Fruit fly (Drosophila melanogaster): ENCODE data around the gene CG31643.

Gene CG31643

dm6 chr2L:6037830-6038229 is at the start of gene CG31643, which contains the start of gene CG9117 (continued):
- TF ChIP-seq CG17361 (GFP tag; IDR thresholded peaks at IDR 0.05) (no peak), tx (GFP tag; optimal IDR thresholded peaks at IDR 0.05) (peak; percentile 58), gem (tag; optimal IDR thresholded peaks at IDR 0.05) (no peak), CG13287 (GFP tag; IDR thresholded peaks at IDR 0.05; ENCODE audit: partially characterized antibody) (peak; percentile 62), CG17568 (GFP tag; optimal IDR thresholded peaks at IDR 0.05) (no peak), CG13424 (tag; optimal IDR thresholded peaks at IDR 0.05) (peak; percentile 69), CG11560 (tag; IDR thresholded peaks at IDR 0.05) (no peak), Poxn (GFP tag; IDR thresholded peaks at IDR 0.05) (no peak), CG17829 (tag; optimal IDR thresholded peaks at IDR 0.05) (peak; percentile 20), mirr (GFP tag; optimal IDR thresholded peaks at IDR 0.05) (peak; percentile 48), oc (tag; optimal IDR thresholded peaks at IDR 0.05) (peak; percentile 41), gcm (GFP tag; optimal IDR thresholded peaks at IDR 0.05) (no peak), CG8944 (GFP tag; optimal IDR thresholded peaks at IDR 0.05) (peak; percentile 54), MESR4 (GFP tag; optimal IDR thresholded peaks at IDR 0.05) (no peak), CG9437 (GFP tag; optimal IDR thresholded peaks at IDR 0.05) (peak; percentile 34), vnd (GFP tag; IDR thresholded peaks at IDR 0.05; ENCODE audit: partially characterized antibody) (no peak), CG16863 (GFP tag; optimal IDR thresholded peaks at IDR 0.05) (peak; percentile 49), psq (GFP tag; optimal IDR thresholded peaks at IDR 0.05) (no peak), stc (GFP tag; IDR thresholded peaks at IDR 0.05) (peak; percentile 21; the same call in 1 of the 2 replicates), CG30403 (GFP tag; optimal IDR thresholded peaks at IDR 0.05) (peak; percentile 70), sima (GFP tag; optimal IDR thresholded peaks at IDR 0.05) (no peak), CG7839 (tag; optimal IDR thresholded peaks at IDR 0.05) (no peak), z (GFP tag; IDR thresholded peaks at IDR 0.05) (no peak), CG10274 (GFP tag; optimal IDR thresholded peaks at IDR 0.05) (no peak), CG15479 (GFP tag; optimal IDR thresholded peaks at IDR 0.05) (no peak), sd (tag; optimal IDR thresholded peaks at IDR 0.05) (no peak), disco-r (GFP tag; optimal IDR thresholded peaks at IDR 0.05) (no peak), Xbp1 (GFP tag; optimal IDR thresholded peaks at IDR 0.05) (peak; percentile 68), CG12155 (GFP tag; optimal IDR thresholded peaks at IDR 0.05) (peak; percentile 71), sr (GFP tag; IDR thresholded peaks at IDR 0.05) (no peak), CG3838 (GFP tag; optimal IDR thresholded peaks at IDR 0.05) (no peak), CG17802 (tag; optimal IDR thresholded peaks at IDR 0.05) (no peak), CG12236 (GFP tag; optimal IDR thresholded peaks at IDR 0.05) (peak; percentile 37), da (GFP tag; optimal IDR thresholded peaks at IDR 0.05) (no peak), slbo (GFP tag; IDR thresholded peaks at IDR 0.05) (no peak; the same call in 1 of the 2 replicates), CG6654 (GFP tag; optimal IDR thresholded peaks at IDR 0.05) (no peak), E2f2 (GFP tag; IDR thresholded peaks at IDR 0.05) (peak; percentile 28), CG31365 (tag; optimal IDR thresholded peaks at IDR 0.05) (no peak), fru (optimal IDR thresholded peaks at IDR 0.05) (no peak), grau (tag; optimal IDR thresholded peaks at IDR 0.05) (peak; percentile 56), CG2129 (GFP tag; IDR thresholded peaks at IDR 0.05; ENCODE audit: partially characterized antibody) (no peak), CG6854 (GFP tag; optimal IDR thresholded peaks at IDR 0.05) (no peak), Kr (GFP tag; optimal IDR thresholded peaks at IDR 0.05) (no peak), Doc2 (GFP tag; IDR thresholded peaks at IDR 0.05) (no peak), esg (GFP tag; conservative IDR thresholded peaks at IDR 0.05) (0 out of 2 replicates have a peak, but pooled peaks have one; percentile 7), mam (GFP tag; optimal IDR thresholded peaks at IDR 0.05) (peak; percentile 78), peb (GFP tag; IDR thresholded peaks at IDR 0.05) (no peak), HmgD (GFP tag; optimal IDR thresholded peaks at IDR 0.05) (no peak), gcm2 (GFP tag; optimal IDR thresholded peaks at IDR 0.05) (no peak), CG30431 (GFP tag; optimal IDR thresholded peaks at IDR 0.05) (no peak), CG5245 (GFP tag; optimal IDR thresholded peaks at IDR 0.05) (peak; percentile 13), croc (GFP tag; conservative IDR thresholded peaks at IDR 0.05) (no peak)

Data from whole organism, embryonic.